Worm (Caenorhabditis elegans): Measurements from ENCODE around the gene Y43C5A.4.
A peak's percentile ranks its signal among the peaks of the same experiment; 100 is the strongest.

Gene Y43C5A.4

DNA sequence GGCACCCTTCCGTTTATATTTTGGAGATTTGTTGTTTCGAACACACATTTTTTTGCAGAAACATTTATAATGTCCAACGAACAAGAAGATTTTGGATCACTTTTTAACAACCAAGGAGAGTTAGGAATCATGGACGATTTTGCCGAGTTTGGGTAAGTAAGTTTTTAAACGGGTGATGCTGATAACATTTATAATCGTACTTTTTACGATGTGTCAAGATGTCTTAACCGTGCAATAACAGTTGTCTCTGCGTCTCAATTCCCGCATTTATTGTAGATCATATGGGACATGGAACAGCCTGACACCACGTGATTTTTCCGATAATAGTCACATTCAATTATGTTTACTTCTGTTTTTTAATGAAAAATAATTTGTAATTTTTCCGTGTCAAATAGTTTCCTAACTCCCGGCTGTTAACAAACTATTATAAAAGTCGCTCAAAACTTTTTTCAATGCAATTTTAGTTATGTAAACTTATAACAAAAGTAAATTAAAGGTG lies 27.2 kb upstream of the Y43C5A.4 start, which contains the start of gene daf-14 (continued):
- TF ChIP-seq akir-1 (GFP tag; optimal IDR thresholded peaks at IDR 0.05) = no peak

DNA sequence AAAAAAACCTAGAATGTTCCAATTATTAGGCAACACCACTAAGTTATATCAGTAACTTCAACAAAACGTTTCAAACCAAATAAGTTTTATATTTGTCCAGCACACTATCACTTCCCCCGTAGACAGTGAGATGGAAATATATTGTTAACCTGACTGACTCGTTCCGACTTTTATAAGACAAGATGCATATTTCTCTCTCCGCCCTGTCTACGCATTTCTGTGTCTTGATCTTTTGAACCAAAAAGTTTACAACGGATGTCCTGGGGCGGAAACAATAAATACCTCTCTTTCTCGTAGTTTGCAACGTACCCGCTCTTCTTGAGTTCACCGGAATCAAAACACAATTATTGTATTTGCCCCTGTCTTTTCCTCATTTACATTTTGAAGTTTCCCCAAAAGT lies 26.6 kb upstream of the Y43C5A.4 start:
- no peak for TF ChIP-seq pbrm-1 (GFP tag; IDR thresholded peaks at IDR 0.05)
- no peak for TF ChIP-seq T26A5.8 (tag; optimal IDR thresholded peaks at IDR 0.05)
- TF ChIP-seq tlf-1 (GFP tag; optimal IDR thresholded peaks at IDR 0.05) = no peak
- no peak for TF ChIP-seq efl-1 (GFP tag; optimal IDR thresholded peaks at IDR 0.05)

DNA sequence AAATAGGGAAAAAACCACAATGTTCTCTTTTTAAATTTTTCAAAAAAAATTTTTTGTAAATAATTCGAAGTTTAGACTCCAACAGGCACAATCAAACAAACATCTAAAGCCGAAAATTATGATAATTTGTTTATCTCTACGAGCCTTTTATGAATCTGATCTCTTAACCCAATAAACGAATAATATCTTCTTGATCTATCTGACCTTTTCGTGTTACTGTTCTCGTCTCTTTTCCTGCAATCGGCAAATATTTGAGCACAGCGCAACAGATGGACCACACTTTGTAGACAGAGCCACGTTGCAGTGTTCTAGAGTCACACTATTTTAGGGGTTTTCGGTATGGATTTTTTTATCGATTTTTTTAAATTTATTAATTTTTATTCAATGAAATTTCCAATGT lies 26.1 kb upstream of the Y43C5A.4 start:
- no peak for TF ChIP-seq lin-40 (tag; optimal IDR thresholded peaks at IDR 0.05)

DNA sequence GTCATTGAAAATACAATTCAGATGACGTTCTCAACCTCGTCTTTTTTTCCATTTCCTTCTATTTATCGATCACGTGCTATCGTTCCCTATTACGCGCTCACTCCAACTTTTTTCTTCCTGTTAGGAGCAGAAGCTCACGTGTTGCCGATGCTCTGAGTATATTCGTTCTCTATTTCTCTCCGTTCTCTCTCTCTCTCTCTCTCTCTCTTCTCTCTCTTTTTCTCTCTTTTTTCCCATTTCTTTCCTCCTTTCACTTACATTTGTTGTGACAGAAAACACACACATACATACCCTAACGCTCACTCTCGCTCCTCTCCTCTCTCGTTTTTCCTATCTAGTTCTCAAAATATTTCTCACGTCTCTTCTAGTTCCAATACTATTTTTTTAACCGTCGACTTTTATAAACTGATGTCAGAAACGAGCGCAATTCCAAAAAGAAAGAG lies 25.4 kb upstream of the Y43C5A.4 start:
- no peak for TF ChIP-seq lag-1 (GFP tag; IDR thresholded peaks at IDR 0.05)
- no peak for TF ChIP-seq akir-1 (GFP tag; optimal IDR thresholded peaks at IDR 0.05)
- TF ChIP-seq attf-5 (GFP tag; optimal IDR thresholded peaks at IDR 0.05) = peak; percentile 93
- TF ChIP-seq mes-4 (tag; optimal IDR thresholded peaks at IDR 0.05) = no peak
- TF ChIP-seq nfya-1 (tag; optimal IDR thresholded peaks at IDR 0.05; ENCODE audit: borderline replicate concordance, insufficient read depth) = no peak
- TF ChIP-seq mel-28 (tag; optimal IDR thresholded peaks at IDR 0.05; ENCODE audit: borderline replicate concordance) = no peak
- peak; percentile 26 for TF ChIP-seq B0035.1 (tag; optimal IDR thresholded peaks at IDR 0.05)
- no peak for TF ChIP-seq madf-8 (GFP tag; conservative IDR thresholded peaks at IDR 0.05)
- peak; percentile 88 for TF ChIP-seq K11D2.4 (GFP tag; IDR thresholded peaks at IDR 0.05)
- peak; percentile 21 for TF ChIP-seq ztf-18 (tag; optimal IDR thresholded peaks at IDR 0.05)
- peak; percentile 39 for TF ChIP-seq die-1 (tag; optimal IDR thresholded peaks at IDR 0.05)
- TF ChIP-seq gei-17 (GFP tag; optimal IDR thresholded peaks at IDR 0.05) = peak; percentile 49
- no peak for TF ChIP-seq hsf-1 (GFP tag; IDR thresholded peaks at IDR 0.05)
- peak; percentile 41 for TF ChIP-seq unc-62 (GFP tag; optimal IDR thresholded peaks at IDR 0.05)
- no peak for TF ChIP-seq hrde-1 (tag; optimal IDR thresholded peaks at IDR 0.05; ENCODE audit: borderline replicate concordance)
- no peak for TF ChIP-seq ets-4 (GFP tag; optimal IDR thresholded peaks at IDR 0.05)
- peak; percentile 50; the same call in 1 of the 2 replicates for TF ChIP-seq cebp-1 (GFP tag; IDR thresholded peaks at IDR 0.05)
- TF ChIP-seq cebp-1 (tag; optimal IDR thresholded peaks at IDR 0.05) = peak; percentile 89
- no peak for TF ChIP-seq F10E7.11 (tag; optimal IDR thresholded peaks at IDR 0.05)
- TF ChIP-seq lin-54 (GFP tag; optimal IDR thresholded peaks at IDR 0.05) = peak; percentile 50
- no peak for TF ChIP-seq ceh-91 (GFP tag; IDR thresholded peaks at IDR 0.05)
- no peak for TF ChIP-seq rpc-1 (optimal IDR thresholded peaks at IDR 0.05)
- no peak for TF ChIP-seq rpc-1 (tag; optimal IDR thresholded peaks at IDR 0.05)
- TF ChIP-seq mcd-1 (GFP tag; IDR thresholded peaks at IDR 0.05) = peak; percentile 71
- TF ChIP-seq ztf-25 (GFP tag; IDR thresholded peaks at IDR 0.05) = no peak
- no peak for TF ChIP-seq fkh-3 (tag; optimal IDR thresholded peaks at IDR 0.05)
- TF ChIP-seq F23B12.7 (tag; optimal IDR thresholded peaks at IDR 0.05; ENCODE audit: insufficient read depth) = peak; percentile 40
- TF ChIP-seq ztf-22 (GFP tag; optimal IDR thresholded peaks at IDR 0.05) = peak; percentile 61
- TF ChIP-seq lin-35 (GFP tag; optimal IDR thresholded peaks at IDR 0.05) = peak in 2 of 3 experiments; percentile 32 to 80
- peak; percentile 60 for TF ChIP-seq ztf-3 (GFP tag; optimal IDR thresholded peaks at IDR 0.05)
- peak; percentile 63 for TF ChIP-seq snpc-4 (GFP tag; optimal IDR thresholded peaks at IDR 0.05)
- peak in 2 of 4 experiments; percentile 55 to 56 for TF ChIP-seq snpc-4 (tag; optimal IDR thresholded peaks at IDR 0.05)
- no peak for TF ChIP-seq dpl-1 (GFP tag; optimal IDR thresholded peaks at IDR 0.05)
- TF ChIP-seq zim-3 (tag; optimal IDR thresholded peaks at IDR 0.05) = no peak
- TF ChIP-seq cebp-2 (GFP tag; IDR thresholded peaks at IDR 0.05) = no peak
- TF ChIP-seq hlh-12 (tag; optimal IDR thresholded peaks at IDR 0.05) = no peak
- peak; percentile 58 for TF ChIP-seq tbp1 (GFP tag; optimal IDR thresholded peaks at IDR 0.05)
- TF ChIP-seq aptf-3 (GFP tag; IDR thresholded peaks at IDR 0.05) = no peak
- no peak for TF ChIP-seq repo-1 (tag; optimal IDR thresholded peaks at IDR 0.05)
